Fruit fly (Drosophila melanogaster): Measurements from ENCODE around the gene CG9377.

Gene CG9377

DNA sequence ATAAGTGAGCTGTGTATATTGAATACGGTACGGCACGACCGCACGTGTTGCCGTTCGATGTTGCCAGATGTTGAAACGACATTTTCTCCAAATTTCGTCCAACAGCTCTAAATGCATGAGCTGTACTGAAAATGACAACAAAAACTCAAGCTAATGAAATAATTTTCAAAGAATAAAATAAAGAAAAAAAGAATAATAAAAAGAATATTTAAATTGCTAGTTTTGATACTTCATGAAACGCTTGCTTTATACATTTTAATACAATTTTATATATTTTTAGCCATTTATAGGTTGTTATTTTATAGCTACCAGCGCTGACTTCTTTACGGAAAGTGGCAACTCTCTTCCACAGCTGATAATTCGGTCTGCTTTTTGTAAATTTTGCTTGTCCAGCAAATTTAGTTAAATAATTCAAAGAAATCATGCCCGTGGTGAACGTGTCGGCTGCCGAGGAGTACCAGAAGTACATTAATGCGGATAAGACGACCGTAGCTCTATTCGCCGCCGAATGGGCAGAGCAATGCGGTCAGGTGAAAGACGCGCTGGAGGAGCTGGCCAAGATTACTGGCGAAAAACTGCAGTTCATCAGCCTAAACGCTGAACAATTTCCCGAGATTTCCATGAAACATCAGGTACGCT lies 4.9 kb upstream of the CG9377 start, which contains the start of the genes Nnp-1 and Grx3 (continued):
- TF ChIP-seq CG15514 (GFP tag; optimal IDR thresholded peaks at IDR 0.05) (peak; percentile 65), C15 (GFP tag; IDR thresholded peaks at IDR 0.05) (no peak), Ssrp (tag; optimal IDR thresholded peaks at IDR 0.05) (peak; percentile 29), CG33557 (GFP tag; optimal IDR thresholded peaks at IDR 0.05) (no peak), Taf1 (GFP tag; IDR thresholded peaks at IDR 0.05) (no peak), CG17568 (GFP tag; optimal IDR thresholded peaks at IDR 0.05) (no peak), ac (GFP tag; optimal IDR thresholded peaks at IDR 0.05) (no peak), NfI (GFP tag; optimal IDR thresholded peaks at IDR 0.05) (peak; percentile 59), CG2712 (tag; optimal IDR thresholded peaks at IDR 0.05) (no peak), CG6654 (GFP tag; optimal IDR thresholded peaks at IDR 0.05) (no peak), Stat92E (GFP tag; optimal IDR thresholded peaks at IDR 0.05) (no peak), bigmax (GFP tag; optimal IDR thresholded peaks at IDR 0.05) (no peak), nerfin-1 (tag; optimal IDR thresholded peaks at IDR 0.05) (no peak), CG15269 (tag; optimal IDR thresholded peaks at IDR 0.05) (no peak), ems (GFP tag; optimal IDR thresholded peaks at IDR 0.05) (no peak), CG10209 (GFP tag; optimal IDR thresholded peaks at IDR 0.05) (no peak), BtbVII (GFP tag; optimal IDR thresholded peaks at IDR 0.05) (peak; percentile 14), fd3F (GFP tag; optimal IDR thresholded peaks at IDR 0.05) (peak; percentile 51), CG6765 (GFP tag; optimal IDR thresholded peaks at IDR 0.05) (no peak), Dfd (GFP tag; optimal IDR thresholded peaks at IDR 0.05) (no peak), CG3995 (GFP tag; optimal IDR thresholded peaks at IDR 0.05) (no peak), Neu2 (GFP tag; optimal IDR thresholded peaks at IDR 0.05; ENCODE audit: borderline replicate concordance) (no peak), Dek (tag; optimal IDR thresholded peaks at IDR 0.05) (peak; percentile 55), Dref (GFP tag; IDR thresholded peaks at IDR 0.05) (no peak), CG4820 (GFP tag; optimal IDR thresholded peaks at IDR 0.05) (peak; percentile 45), CG6791 (GFP tag; IDR thresholded peaks at IDR 0.05; ENCODE audit: partially characterized antibody) (no peak), Drgx (GFP tag; IDR thresholded peaks at IDR 0.05) (no peak), abd-A (tag; optimal IDR thresholded peaks at IDR 0.05) (no peak), CG12299 (tag; optimal IDR thresholded peaks at IDR 0.05) (peak; percentile 46), HHEX (GFP tag; optimal IDR thresholded peaks at IDR 0.05) (no peak), CG11695 (GFP tag; IDR thresholded peaks at IDR 0.05) (no peak), Optix (GFP tag; IDR thresholded peaks at IDR 0.05) (no peak), CG12219 (GFP tag; optimal IDR thresholded peaks at IDR 0.05) (no peak), gfzf (GFP tag; optimal IDR thresholded peaks at IDR 0.05) (peak; percentile 52), vvl (GFP tag; IDR thresholded peaks at IDR 0.05) (no peak), ranshi (GFP tag; IDR thresholded peaks at IDR 0.05) (no peak; the same call in 1 of the 2 replicates), cwo (GFP tag; optimal IDR thresholded peaks at IDR 0.05) (peak; percentile 98), sob (GFP tag; IDR thresholded peaks at IDR 0.05) (peak; percentile 44; the same call in 1 of the 2 replicates), CG32532 (GFP tag; IDR thresholded peaks at IDR 0.05) (peak; percentile 56; the same call in 1 of the 2 replicates), CG4404 (GFP tag; IDR thresholded peaks at IDR 0.05) (no peak; the same call in 1 of the 2 replicates), CG18011 (GFP tag; optimal IDR thresholded peaks at IDR 0.05) (peak; percentile 5), Nf-YC (tag; optimal IDR thresholded peaks at IDR 0.05) (no peak), Sox102F (GFP tag; optimal IDR thresholded peaks at IDR 0.05) (no peak), H2.0 (GFP tag; IDR thresholded peaks at IDR 0.05) (0 out of 2 replicates have a peak, but pooled peaks have one; percentile 16), Myb (GFP tag; optimal IDR thresholded peaks at IDR 0.05) (no peak), CG15601 (tag; optimal IDR thresholded peaks at IDR 0.05) (no peak), CG8388 (GFP tag; optimal IDR thresholded peaks at IDR 0.05) (no peak), CG7987 (GFP tag; optimal IDR thresholded peaks at IDR 0.05) (no peak), hb (GFP tag; IDR thresholded peaks at IDR 0.05; ENCODE audit: partially characterized antibody) (no peak)

All from whole organism, embryonic.